Worm (Caenorhabditis elegans) whole organism, L1 larva: ENCODE measurements around the gene Y43C5A.4.

Experiments
- C34B4.2 ChIP-seq: sonication (generic microtip); optimal IDR thresholded peaks from 2 replicates; lab custom pipeline; 2017; ENCODE audit warnings: mild to moderate bottlenecking, missing genetic modification characterization, missing compliant biosample characterization
- lin-39 ChIP-seq: fragments of 150-350 bp; optimal IDR thresholded peaks from 2 replicates; lab custom pipeline; 2014; ENCODE audit warnings: missing biosample characterization, missing genetic modification reagents, missing genetic modification characterization
- pqm-1 ChIP-seq: sonication (generic microtip); optimal IDR thresholded peaks from 3 replicates; lab custom pipeline; 2017; ENCODE audit warnings: missing biosample characterization, missing genetic modification characterization
- rnt-1 ChIP-seq: sonication (generic microtip); optimal IDR thresholded peaks from 2 replicates; lab custom pipeline; 2016; ENCODE audit warnings: mild to moderate bottlenecking, missing genetic modification characterization, moderate library complexity, missing compliant biosample characterization
- swsn-7 ChIP-seq: sonication (generic microtip); optimal IDR thresholded peaks from 2 replicates; lab custom pipeline; 2016; ENCODE audit warnings: missing genetic modification characterization, missing compliant biosample characterization
- ztf-11 ChIP-seq, 2 experiments: sonication (generic microtip); optimal IDR thresholded peaks; 2 replicates each; lab custom pipeline; 2016 to 2017; ENCODE audit warnings: missing genetic modification characterization in 2 of 2, missing biosample characterization in 1 of 2, missing compliant biosample characterization in 1 of 2

DNA sequence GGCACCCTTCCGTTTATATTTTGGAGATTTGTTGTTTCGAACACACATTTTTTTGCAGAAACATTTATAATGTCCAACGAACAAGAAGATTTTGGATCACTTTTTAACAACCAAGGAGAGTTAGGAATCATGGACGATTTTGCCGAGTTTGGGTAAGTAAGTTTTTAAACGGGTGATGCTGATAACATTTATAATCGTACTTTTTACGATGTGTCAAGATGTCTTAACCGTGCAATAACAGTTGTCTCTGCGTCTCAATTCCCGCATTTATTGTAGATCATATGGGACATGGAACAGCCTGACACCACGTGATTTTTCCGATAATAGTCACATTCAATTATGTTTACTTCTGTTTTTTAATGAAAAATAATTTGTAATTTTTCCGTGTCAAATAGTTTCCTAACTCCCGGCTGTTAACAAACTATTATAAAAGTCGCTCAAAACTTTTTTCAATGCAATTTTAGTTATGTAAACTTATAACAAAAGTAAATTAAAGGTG is 27.2 kb upstream of the Y43C5A.4 start, which contains the start of gene daf-14:
- TF ChIP-seq ztf-11 (tag; optimal IDR thresholded peaks at IDR 0.05; lab: Kevin White, UChicago) (no peak), lin-39 (tag; lab: Kevin White, UChicago) (no peak), swsn-7 (no peak), pqm-1 (tag; lab: Kevin White, UChicago) (no peak), C34B4.2 (tag; lab: Kevin White, UChicago) (no peak), rnt-1 (tag; lab: Kevin White, UChicago) (no peak)
